Fruit fly (Drosophila melanogaster) whole organism, adult: ENCODE measurements around the gene CG11262.

ENCODE experiments used
- CG11617 ChIP-seq: fragments of 200-800 bp; sonication (Bioruptor generic); optimal IDR thresholded peaks from 2 replicates; lab custom pipeline; 2017; ENCODE audit warnings: mild to moderate bottlenecking, missing biosample characterization, missing genetic modification reagents, missing genetic modification characterization
- CG12768 ChIP-seq: fragments of 200-800 bp; sonication (Bioruptor generic); optimal IDR thresholded peaks from 2 replicates; lab custom pipeline; 2017; ENCODE audit warnings: missing biosample characterization, missing genetic modification characterization, mild to moderate bottlenecking, moderate library complexity, missing genetic modification reagents
- CG14711 ChIP-seq: fragments of 200-800 bp; sonication (Bioruptor generic); optimal IDR thresholded peaks from 2 replicates; lab custom pipeline; 2018; ENCODE audit warnings: missing biosample characterization, mild to moderate bottlenecking, missing genetic modification characterization, moderate library complexity
- CG1620 ChIP-seq: fragments of 200-800 bp; sonication (Bioruptor generic); optimal IDR thresholded peaks from 2 replicates; lab custom pipeline; 2016; ENCODE audit warnings: missing biosample characterization, missing genetic modification characterization
- CG33017 ChIP-seq: fragments of 200-800 bp; sonication (Bioruptor generic); optimal IDR thresholded peaks from 2 replicates; lab custom pipeline; 2018; ENCODE audit warnings: missing biosample characterization, mild to moderate bottlenecking, missing genetic modification characterization, moderate library complexity
- CG5204 ChIP-seq: fragments of 200-800 bp; sonication (Bioruptor generic); optimal IDR thresholded peaks from 2 replicates; lab custom pipeline; 2016; ENCODE audit warnings: missing biosample characterization, missing genetic modification characterization
- CG7045 ChIP-seq: fragments of 200-800 bp; sonication (Bioruptor generic); optimal IDR thresholded peaks from 2 replicates; lab custom pipeline; 2017; ENCODE audit warnings: missing biosample characterization, mild to moderate bottlenecking, missing genetic modification characterization
- CG7101 ChIP-seq: fragments of 200-800 bp; sonication (Bioruptor generic); optimal IDR thresholded peaks from 2 replicates; lab custom pipeline; 2018; ENCODE audit warnings: missing biosample characterization, mild to moderate bottlenecking, missing genetic modification characterization, moderate library complexity
- Clk ChIP-seq: fragments of 200-800 bp; sonication (Bioruptor generic); optimal IDR thresholded peaks from 2 replicates; lab custom pipeline; 2017; ENCODE audit warnings: missing biosample characterization, missing genetic modification characterization
- Crg-1 ChIP-seq: fragments of 200-800 bp; sonication (Bioruptor generic); optimal IDR thresholded peaks from 2 replicates; lab custom pipeline; 2016; ENCODE audit warnings: missing biosample characterization, missing genetic modification characterization
- Hr96 ChIP-seq: fragments of 200-800 bp; sonication (Bioruptor generic); optimal IDR thresholded peaks from 2 replicates; lab custom pipeline; 2016; ENCODE audit warnings: missing biosample characterization, missing genetic modification characterization
- Mnt ChIP-seq: fragments of 200-800 bp; sonication (Bioruptor generic); optimal IDR thresholded peaks from 2 replicates; lab custom pipeline; 2016; ENCODE audit warnings: missing biosample characterization, mild to moderate bottlenecking, missing genetic modification characterization
- bab1 ChIP-seq: fragments of 200-800 bp; sonication (Bioruptor generic); optimal IDR thresholded peaks from 3 replicates; lab custom pipeline; 2019; ENCODE audit warnings: missing biosample characterization, mild to moderate bottlenecking, missing genetic modification characterization, moderate library complexity
- cic ChIP-seq: fragments of 200-800 bp; sonication (Bioruptor generic); optimal IDR thresholded peaks from 2 replicates; lab custom pipeline; 2017; ENCODE audit warnings: missing biosample characterization, mild to moderate bottlenecking, missing genetic modification characterization, moderate library complexity
- cnc ChIP-seq, 2 experiments: fragments of >200 bp; optimal IDR thresholded peaks; 2 replicates each; lab custom pipeline; 2017
- kay ChIP-seq: fragments of 200-800 bp; sonication (Bioruptor generic); peaks from one replicate; lab custom pipeline; 2016; ENCODE audit warnings: missing biosample characterization, missing genetic modification characterization, borderline replicate concordance
- ovo ChIP-seq: fragments of 200-800 bp; sonication (Bioruptor generic); optimal IDR thresholded peaks from 2 replicates; lab custom pipeline; 2016; ENCODE audit warnings: missing biosample characterization, missing genetic modification characterization
- pad ChIP-seq: fragments of 200-800 bp; sonication (Bioruptor generic); optimal IDR thresholded peaks from 3 replicates; lab custom pipeline; 2017; ENCODE audit warnings: missing biosample characterization, missing genetic modification characterization, mild to moderate bottlenecking, moderate library complexity, missing genetic modification reagents
- tj ChIP-seq: fragments of 200-800 bp; sonication (Bioruptor generic); optimal IDR thresholded peaks from 3 replicates; lab custom pipeline; 2017; ENCODE audit warnings: missing biosample characterization, mild to moderate bottlenecking, missing genetic modification characterization, moderate library complexity
- toe ChIP-seq: fragments of 200-800 bp; sonication (Bioruptor generic); optimal IDR thresholded peaks from 2 replicates; lab custom pipeline; 2016; ENCODE audit warnings: missing biosample characterization, missing genetic modification characterization

Gene CG11262

dm6 chr3L:13011511-13011910, 16.6 kb downstream of the CG11262 start, which contains the start of gene Cul6:
TSS of gene Cul6 (minus strand) at chr3L:13011685.
- TF ChIP-seq bab1 (peak; percentile 8), kay (GFP tag; lab: Kevin White, UChicago) (peak; percentile 16), CG7101 (peak; percentile 11), CG12768 (GFP tag; lab: Kevin White, UChicago) (no peak)

dm6 chr3L:13014693-13015092, 19.8 kb downstream of the CG11262 start:
- TF ChIP-seq CG14711 (no peak), cic (GFP tag; lab: Kevin White, UChicago) (no peak), CG7045 (GFP tag; lab: Kevin White, UChicago) (no peak), CG5204 (GFP tag; lab: Kevin White, UChicago) (no peak), CG12768 (GFP tag; lab: Kevin White, UChicago) (no peak), CG11617 (GFP tag; lab: Kevin White, UChicago) (no peak), CG33017 (tag; lab: Kevin White, UChicago) (no peak), CG7101 (no peak), Hr96 (GFP tag; lab: Kevin White, UChicago) (no peak), ovo (GFP tag; lab: Kevin White, UChicago) (no peak)

- TF ChIP-seq Hr96 (GFP tag; lab: Kevin White, UChicago) (peak; percentile 58), toe (peak; percentile 53), kay (GFP tag; lab: Kevin White, UChicago) (peak; percentile 94), Clk (GFP tag; lab: Kevin White, UChicago) (no peak), Crg-1 (GFP tag; lab: Kevin White, UChicago) (peak; percentile 24)
Observed at dm6 chr3L:13015195-13015822, 20.4 kb downstream of the CG11262 start, which contains the start of gene MICAL-like. TSS of gene MICAL-like (minus strand) at chr3L:13015332.

- TF ChIP-seq CG11617 (GFP tag; lab: Kevin White, UChicago): peak; percentile 58
- peak; percentile 51 for TF ChIP-seq Hr96 (GFP tag; lab: Kevin White, UChicago)
- TF ChIP-seq CG7045 (GFP tag; lab: Kevin White, UChicago): peak; percentile 87
- TF ChIP-seq cic (GFP tag; lab: Kevin White, UChicago): peak; percentile 55
- no peak for TF ChIP-seq Crg-1 (GFP tag; lab: Kevin White, UChicago)
- no peak for TF ChIP-seq kay (GFP tag; lab: Kevin White, UChicago)
- TF ChIP-seq Mnt: peak; percentile 95
- TF ChIP-seq CG33017 (tag; lab: Kevin White, UChicago): peak; percentile 61
- TF ChIP-seq CG1620 (GFP tag; lab: Kevin White, UChicago): peak; percentile 69
- peak; percentile 51 for TF ChIP-seq Clk (GFP tag; lab: Kevin White, UChicago)
- no peak for TF ChIP-seq cnc (optimal IDR thresholded peaks at IDR 0.05; lab: Kevin White, UChicago)
- peak; percentile 79 for TF ChIP-seq CG14711
- no peak for TF ChIP-seq CG5204 (GFP tag; lab: Kevin White, UChicago)
- TF ChIP-seq ovo (GFP tag; lab: Kevin White, UChicago): peak; percentile 2
- TF ChIP-seq CG7101: peak; percentile 72
- peak; percentile 72 for TF ChIP-seq bab1
- peak; percentile 83 for TF ChIP-seq CG12768 (GFP tag; lab: Kevin White, UChicago)
- TF ChIP-seq toe: peak; percentile 88
- peak; percentile 68 for TF ChIP-seq pad (GFP tag; lab: Kevin White, UChicago)
- peak; percentile 21 for TF ChIP-seq tj
Observed at dm6 chr3L:13015823-13016465, 21.0 kb downstream of the CG11262 start, which contains the start of gene CG11267. TSS of gene CG11267 (plus strand) at chr3L:13016050.

- TF ChIP-seq kay (GFP tag; lab: Kevin White, UChicago) (peak; percentile 94), CG7045 (GFP tag; lab: Kevin White, UChicago) (peak; percentile 85), CG14711 (peak; percentile 87), Crg-1 (GFP tag; lab: Kevin White, UChicago) (peak; percentile 54), CG11617 (GFP tag; lab: Kevin White, UChicago) (peak; percentile 91), Hr96 (GFP tag; lab: Kevin White, UChicago) (peak; percentile 55), Mnt (peak; percentile 81), cnc (optimal IDR thresholded peaks at IDR 0.05; lab: Kevin White, UChicago) (no peak), pad (GFP tag; lab: Kevin White, UChicago) (peak; percentile 62), CG12768 (GFP tag; lab: Kevin White, UChicago) (peak; percentile 72), Clk (GFP tag; lab: Kevin White, UChicago) (peak; percentile 45), CG1620 (GFP tag; lab: Kevin White, UChicago) (peak; percentile 68), bab1 (peak; percentile 95), ovo (GFP tag; lab: Kevin White, UChicago) (peak; percentile 73), CG5204 (GFP tag; lab: Kevin White, UChicago) (no peak), cic (GFP tag; lab: Kevin White, UChicago) (no peak), tj (peak; percentile 70), CG7101 (peak; percentile 98), toe (peak; percentile 83), CG33017 (tag; lab: Kevin White, UChicago) (peak; percentile 98)
Observed at dm6 chr3L:13017803-13018324, 22.9 kb downstream of the CG11262 start, which contains the start of the genes mRpL20 and Icmt. TSS of gene mRpL20 (minus strand) at chr3L:13017867. TSS of gene Icmt (plus strand) at chr3L:13018266.
